Fruit fly (Drosophila melanogaster) whole organism, embryonic: ENCODE measurements around the gene CG42758.

Source experiments
- Asciz ChIP-seq: fragments of 200-800 bp; sonication (Bioruptor generic); optimal IDR thresholded peaks from 2 replicates; lab custom pipeline; 2017; ENCODE audit warnings: missing biosample characterization, mild to moderate bottlenecking, missing genetic modification characterization, missing genetic modification reagents
- CG10543 ChIP-seq: fragments of 200-800 bp; sonication (Bioruptor generic); optimal IDR thresholded peaks from 3 replicates; lab custom pipeline; 2017; ENCODE audit warnings: missing biosample characterization, mild to moderate bottlenecking, missing genetic modification characterization, moderate library complexity
- CG13296 ChIP-seq: fragments of 200-800 bp; sonication (Bioruptor generic); optimal IDR thresholded peaks from 3 replicates; lab custom pipeline; 2018; ENCODE audit warnings: missing biosample characterization, mild to moderate bottlenecking, missing genetic modification characterization
- CG14014 ChIP-seq: fragments of 200-800 bp; sonication (Bioruptor generic); IDR thresholded peaks from 2 replicates; pipeline ENCODE4 v1.3.6; 2022; ENCODE audit warnings: missing biosample characterization, missing genetic modification characterization
- CG14710 ChIP-seq: fragments of 200-800 bp; sonication (Bioruptor generic); optimal IDR thresholded peaks from 3 replicates; lab custom pipeline; 2019; ENCODE audit warnings: missing biosample characterization, mild to moderate bottlenecking, missing genetic modification characterization, moderate library complexity
- CG15011 ChIP-seq: fragments of 200-800 bp; sonication (Bioruptor generic); optimal IDR thresholded peaks from 3 replicates; lab custom pipeline; 2018; ENCODE audit warnings: missing biosample characterization, mild to moderate bottlenecking, missing genetic modification characterization
- CG15514 ChIP-seq: fragments of 200-800 bp; sonication (Bioruptor generic); optimal IDR thresholded peaks from 3 replicates; lab custom pipeline; 2017; ENCODE audit warnings: missing biosample characterization, missing genetic modification characterization, mild to moderate bottlenecking, moderate library complexity, missing genetic modification reagents
- CG15696 ChIP-seq: fragments of 200-800 bp; sonication (Bioruptor generic); optimal IDR thresholded peaks from 2 replicates; lab custom pipeline; 2019; ENCODE audit warnings: missing biosample characterization, mild to moderate bottlenecking, missing genetic modification characterization, moderate library complexity
- CG18262 ChIP-seq: fragments of 200-800 bp; optimal IDR thresholded peaks from 3 replicates; lab custom pipeline; 2019; ENCODE audit warnings: missing biosample characterization, mild to moderate bottlenecking, missing genetic modification characterization, moderate library complexity
- CG18476 ChIP-seq: fragments of 200-800 bp; sonication (Bioruptor generic); optimal IDR thresholded peaks from 2 replicates; lab custom pipeline; 2016; ENCODE audit warnings: missing biosample characterization, mild to moderate bottlenecking, missing genetic modification characterization
- CG2199 ChIP-seq: fragments of 200-800 bp; sonication (Bioruptor generic); IDR thresholded peaks from 3 replicates; pipeline ENCODE4 v1.3.6; 2022; ENCODE audit warnings: missing biosample characterization, missing genetic modification characterization
- CG6791 ChIP-seq: fragments of 200-800 bp; sonication (Bioruptor generic); IDR thresholded peaks from 3 replicates; pipeline ENCODE4 v1.3.6; 2022; ENCODE audit warnings: missing biosample characterization, missing genetic modification characterization; ENCODE audit not compliant: partially characterized antibody
- CG8359 ChIP-seq: fragments of 200-800 bp; sonication (Bioruptor generic); optimal IDR thresholded peaks from 2 replicates; lab custom pipeline; 2017; ENCODE audit warnings: missing biosample characterization, mild to moderate bottlenecking, missing genetic modification characterization, borderline replicate concordance
- CTCF ChIP-seq: fragments of 200-800 bp; sonication (Bioruptor generic); optimal IDR thresholded peaks from 2 replicates; lab custom pipeline; 2017; ENCODE audit warnings: missing biosample characterization, mild to moderate bottlenecking, missing genetic modification characterization, moderate library complexity
- Chrac-16 ChIP-seq: fragments of 200-800 bp; sonication (Bioruptor generic); optimal IDR thresholded peaks from 3 replicates; lab custom pipeline; 2016; ENCODE audit warnings: missing biosample characterization, missing genetic modification characterization
- Dll ChIP-seq: fragments of 200-800 bp; sonication (Bioruptor generic); IDR thresholded peaks from 4 replicates; pipeline ENCODE4 v1.3.6; 2022; ENCODE audit warnings: missing biosample characterization, missing genetic modification characterization; ENCODE audit not compliant: partially characterized antibody
- Doc2 ChIP-seq: fragments of 200-800 bp; sonication (Bioruptor generic); IDR thresholded peaks from 2 replicates; pipeline ENCODE4 v1.3.6; 2022; ENCODE audit warnings: missing biosample characterization, missing genetic modification characterization
- Elba2 ChIP-seq: fragments of 200-800 bp; sonication (Bioruptor generic); optimal IDR thresholded peaks from 3 replicates; lab custom pipeline; 2016; ENCODE audit warnings: missing biosample characterization, missing genetic modification characterization
- Trl ChIP-seq, 3 experiments: fragments of >200 bp in 2 of 3; fragments of 200-800 bp in 1 of 3; sonication (Bioruptor generic) in 1 of 3; optimal IDR thresholded peaks; 2 replicates in 1 of 3; 3 replicates in 2 of 3; lab custom pipeline; 2016 to 2017; ENCODE audit warnings: missing biosample characterization in 1 of 3, missing genetic modification characterization in 1 of 3
- amos ChIP-seq: fragments of 200-800 bp; sonication (Bioruptor generic); IDR thresholded peaks from 2 replicates; pipeline ENCODE4 v1.3.6; 2022; ENCODE audit warnings: missing biosample characterization, missing genetic modification characterization; ENCODE audit not compliant: partially characterized antibody
- bsh ChIP-seq, 2 experiments: fragments of 200-800 bp; sonication (Bioruptor generic); optimal IDR thresholded peaks; 2 replicates each; lab custom pipeline; 2017 to 2018; ENCODE audit warnings: mild to moderate bottlenecking in 2 of 2, missing biosample characterization in 2 of 2, missing genetic modification characterization in 2 of 2, moderate library complexity in 1 of 2
- btn ChIP-seq: fragments of 200-800 bp; sonication (Bioruptor generic); optimal IDR thresholded peaks from 2 replicates; lab custom pipeline; 2016; ENCODE audit warnings: missing biosample characterization, missing genetic modification characterization
- fd102C ChIP-seq: fragments of 200-800 bp; sonication (Bioruptor generic); optimal IDR thresholded peaks from 2 replicates; lab custom pipeline; 2018; ENCODE audit warnings: missing biosample characterization, mild to moderate bottlenecking, missing genetic modification characterization, moderate library complexity
- gfzf ChIP-seq: fragments of 200-800 bp; sonication (Bioruptor generic); optimal IDR thresholded peaks from 2 replicates; lab custom pipeline; 2016; ENCODE audit warnings: missing biosample characterization, mild to moderate bottlenecking, missing genetic modification characterization, moderate library complexity
- h ChIP-seq: fragments of >200 bp; optimal IDR thresholded peaks from 2 replicates; lab custom pipeline; 2017
- klu ChIP-seq: fragments of 200-800 bp; sonication (Bioruptor generic); IDR thresholded peaks from 2 replicates; pipeline ENCODE4 v1.3.6; 2022; ENCODE audit warnings: missing biosample characterization, missing genetic modification characterization
- nau ChIP-seq: fragments of 200-800 bp; sonication (Bioruptor generic); optimal IDR thresholded peaks from 3 replicates; lab custom pipeline; 2017; ENCODE audit warnings: missing biosample characterization, mild to moderate bottlenecking, missing genetic modification characterization, missing genetic modification reagents
- nerfin-2 ChIP-seq: fragments of 200-800 bp; sonication (Bioruptor generic); IDR thresholded peaks from 2 replicates; pipeline ENCODE4 v1.3.6; 2022; ENCODE audit warnings: missing biosample characterization, missing genetic modification characterization; ENCODE audit not compliant: partially characterized antibody
- pb ChIP-seq: fragments of 200-800 bp; sonication (Bioruptor generic); optimal IDR thresholded peaks from 3 replicates; lab custom pipeline; 2016; ENCODE audit warnings: missing biosample characterization, missing genetic modification characterization
- phol ChIP-seq: fragments of 200-800 bp; sonication (Bioruptor generic); optimal IDR thresholded peaks from 3 replicates; lab custom pipeline; 2018; ENCODE audit warnings: missing biosample characterization, mild to moderate bottlenecking, missing genetic modification characterization, moderate library complexity
- sens ChIP-seq: fragments of 200-800 bp; sonication (Bioruptor generic); peaks from one replicate; lab custom pipeline; 2016; ENCODE audit warnings: missing biosample characterization, missing genetic modification characterization
- slbo ChIP-seq: fragments of 200-800 bp; sonication (Bioruptor generic); IDR thresholded peaks from 2 replicates; pipeline ENCODE4 v1.3.6; 2022; ENCODE audit warnings: missing biosample characterization, missing genetic modification characterization
- so ChIP-seq: fragments of 200-800 bp; sonication (Bioruptor generic); IDR thresholded peaks from 3 replicates; pipeline ENCODE4 v1.3.6; 2022; ENCODE audit warnings: missing biosample characterization, missing genetic modification characterization
- sob ChIP-seq: fragments of 200-800 bp; sonication (Bioruptor generic); IDR thresholded peaks from 2 replicates; pipeline ENCODE4 v1.3.6; 2022; ENCODE audit warnings: missing biosample characterization, missing genetic modification characterization
- stwl ChIP-seq: fragments of 200-800 bp; sonication (Bioruptor generic); optimal IDR thresholded peaks from 3 replicates; lab custom pipeline; 2018; ENCODE audit warnings: missing biosample characterization, mild to moderate bottlenecking, missing genetic modification characterization, moderate library complexity
- z ChIP-seq: fragments of 200-800 bp; sonication (Bioruptor generic); IDR thresholded peaks from 3 replicates; pipeline ENCODE4 v1.3.6; 2022; ENCODE audit warnings: missing biosample characterization, missing genetic modification characterization
- zen2 ChIP-seq: fragments of 200-800 bp; sonication (Bioruptor generic); IDR thresholded peaks from 3 replicates; pipeline ENCODE4 v1.3.6; 2022; ENCODE audit warnings: missing biosample characterization, missing genetic modification characterization; ENCODE audit not compliant: partially characterized antibody

The CG42758 gene

DNA sequence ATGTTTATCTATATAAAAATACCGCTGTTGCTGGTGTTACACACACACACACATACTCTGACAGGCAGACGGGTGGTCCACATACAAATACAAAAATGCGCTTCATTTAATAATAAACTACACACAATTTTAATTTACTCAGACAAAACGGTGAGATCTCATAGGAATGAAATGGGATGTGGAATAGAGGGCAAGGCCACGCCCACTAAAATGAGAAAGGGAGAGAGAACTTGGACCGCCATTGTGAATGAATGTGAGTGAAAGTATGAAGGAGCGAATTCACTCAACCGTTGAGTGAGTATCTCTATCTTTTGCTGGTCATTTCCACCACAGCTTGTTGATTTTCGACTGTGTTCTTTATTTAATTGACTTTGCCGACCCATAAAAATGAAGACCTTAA is 33.3 kb downstream of the CG42758 start (continued):
- TF ChIP-seq gfzf (GFP tag; lab: Kevin White, UChicago) (no peak), Asciz (GFP tag; lab: Kevin White, UChicago) (no peak), Doc2 (GFP tag; lab: Robert Waterston, UW) (no peak), nau (no peak), Dll (GFP tag; lab: Robert Waterston, UW) (no peak), CG8359 (GFP tag; lab: Kevin White, UChicago) (no peak), CG15011 (GFP tag; lab: Kevin White, UChicago) (no peak), so (GFP tag; lab: Robert Waterston, UW) (no peak), slbo (GFP tag; lab: Robert Waterston, UW) (no peak), CG14014 (GFP tag; lab: Robert Waterston, UW) (no peak), z (GFP tag; lab: Robert Waterston, UW) (peak; percentile 99), CG15514 (no peak), bsh (GFP tag; optimal IDR thresholded peaks at IDR 0.05; lab: Kevin White, UChicago) (no peak), Trl (optimal IDR thresholded peaks at IDR 0.05; lab: Kevin White, UChicago) (peak; percentile 34 to 35), Trl (GFP tag; optimal IDR thresholded peaks at IDR 0.05; lab: Kevin White, UChicago) (no peak), CG6791 (GFP tag; lab: Robert Waterston, UW) (peak; percentile 50; the same call in 1 of the 3 replicates), CG10543 (GFP tag; lab: Kevin White, UChicago) (no peak), h (lab: Kevin White, UChicago) (no peak), amos (GFP tag; lab: Robert Waterston, UW) (peak; percentile 14; the same call in 1 of the 2 replicates), zen2 (GFP tag; lab: Robert Waterston, UW) (no peak), CG13296 (no peak)
- TF ChIP-seq, all 482 proteins: peak for 12

DNA sequence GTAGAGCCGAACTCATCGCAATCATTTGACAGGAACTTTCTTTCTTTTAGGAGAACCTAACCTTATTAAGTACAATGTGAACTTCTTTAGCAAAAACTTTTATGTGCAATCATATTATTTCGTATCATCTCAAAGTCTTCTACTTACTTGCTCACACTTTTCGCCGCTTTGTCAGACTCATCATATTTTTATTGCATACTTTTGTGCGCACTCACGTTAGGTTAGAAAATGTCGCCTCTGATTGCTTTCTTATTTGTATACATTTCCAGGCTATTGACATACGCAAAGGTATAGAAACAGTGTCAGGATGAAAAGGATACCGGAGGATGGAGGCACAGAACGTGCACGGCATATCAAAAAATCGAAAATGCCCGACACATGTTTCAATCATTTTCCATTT is 35.9 kb downstream of the CG42758 start:
- TF ChIP-seq sens (peak; percentile 26), stwl (tag; lab: Kevin White, UChicago) (peak; percentile 48), fd102C (peak; percentile 27), CTCF (GFP tag; lab: Kevin White, UChicago) (peak; percentile 79), nerfin-2 (GFP tag; lab: Robert Waterston, UW) (no peak), CG15696 (tag; lab: Kevin White, UChicago) (peak; percentile 21), Elba2 (GFP tag; lab: Kevin White, UChicago) (peak; percentile 42), CG2199 (GFP tag; lab: Robert Waterston, UW) (peak; percentile 80; the same call in 1 of the 3 replicates), pb (no peak), CG14710 (peak; percentile 5), phol (tag; lab: Kevin White, UChicago) (peak; percentile 5)

DNA sequence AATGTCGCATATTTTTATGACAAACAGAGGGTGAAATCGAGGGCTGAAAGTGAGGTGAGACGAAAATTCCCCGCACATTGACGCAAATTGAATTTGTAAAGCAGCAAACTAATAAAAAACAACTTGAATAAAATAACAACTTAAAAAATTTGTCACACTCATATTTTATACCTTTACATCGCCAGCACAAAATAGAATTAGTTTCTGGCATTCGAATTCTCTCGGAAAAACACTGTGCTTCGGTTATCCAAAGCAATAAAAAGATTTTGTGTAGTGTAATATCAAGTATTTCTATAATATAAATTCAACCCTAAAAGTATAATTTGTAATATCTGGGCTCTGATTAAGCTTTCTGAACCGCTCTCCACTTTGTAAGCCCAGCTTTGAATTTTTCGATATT is 38.1 kb downstream of the CG42758 start:
- TF ChIP-seq CTCF (GFP tag; lab: Kevin White, UChicago) = peak; percentile 26
- TF ChIP-seq CG18476 (GFP tag; lab: Kevin White, UChicago) = no peak
- TF ChIP-seq btn (GFP tag; lab: Kevin White, UChicago) = no peak
- no peak for TF ChIP-seq Chrac-16 (GFP tag; lab: Kevin White, UChicago)
- TF ChIP-seq sob = 0 out of 2 replicates have a peak, but pooled peaks have one; percentile 10
- no peak for TF ChIP-seq klu (GFP tag; lab: Robert Waterston, UW)
- peak; percentile 8 for TF ChIP-seq CG18262 (tag; lab: Kevin White, UChicago)
